Fruit fly (Drosophila melanogaster) whole organism, embryonic: Measurements from ENCODE around the gene CG42390.

Source experiments
- Bgb ChIP-seq: fragments of 200-800 bp; sonication (Bioruptor generic); IDR thresholded peaks from 2 replicates; pipeline ENCODE4 v1.3.6; 2022; ENCODE audit warnings: missing biosample characterization, missing genetic modification characterization; ENCODE audit not compliant: partially characterized antibody
- BtbVII ChIP-seq: fragments of 200-800 bp; sonication (Bioruptor generic); optimal IDR thresholded peaks from 3 replicates; lab custom pipeline; 2017; ENCODE audit warnings: missing biosample characterization, mild to moderate bottlenecking, missing genetic modification characterization
- CG1024 ChIP-seq: fragments of 200-800 bp; sonication (Bioruptor generic); IDR thresholded peaks from 2 replicates; pipeline ENCODE4 v1.3.6; 2022; ENCODE audit warnings: missing biosample characterization, missing genetic modification characterization
- CG10274 ChIP-seq: fragments of 200-800 bp; sonication (Bioruptor generic); optimal IDR thresholded peaks from 3 replicates; lab custom pipeline; 2017; ENCODE audit warnings: missing biosample characterization, mild to moderate bottlenecking, missing genetic modification characterization
- CG10565 ChIP-seq: fragments of 200-800 bp; sonication (Bioruptor generic); optimal IDR thresholded peaks from 3 replicates; lab custom pipeline; 2016; ENCODE audit warnings: missing biosample characterization, mild to moderate bottlenecking, missing genetic modification characterization
- CG12391 ChIP-seq: fragments of 200-800 bp; sonication (Bioruptor generic); optimal IDR thresholded peaks from 3 replicates; lab custom pipeline; 2018; ENCODE audit warnings: missing biosample characterization, mild to moderate bottlenecking, missing genetic modification characterization, moderate library complexity
- CG12744 ChIP-seq: fragments of 200-800 bp; sonication (Bioruptor generic); optimal IDR thresholded peaks from 2 replicates; lab custom pipeline; 2016; ENCODE audit warnings: missing biosample characterization, missing genetic modification characterization
- CG13287 ChIP-seq: fragments of 200-800 bp; sonication (Bioruptor generic); IDR thresholded peaks from 2 replicates; pipeline ENCODE4 v1.3.6; 2022; ENCODE audit warnings: missing biosample characterization, missing genetic modification characterization; ENCODE audit not compliant: partially characterized antibody
- CG18599 ChIP-seq: fragments of 200-800 bp; sonication (Bioruptor generic); optimal IDR thresholded peaks from 3 replicates; lab custom pipeline; 2017; ENCODE audit warnings: missing biosample characterization, missing genetic modification characterization, mild to moderate bottlenecking, moderate library complexity, missing genetic modification reagents
- CG2712 ChIP-seq: fragments of 200-800 bp; optimal IDR thresholded peaks from 3 replicates; lab custom pipeline; 2019; ENCODE audit warnings: missing biosample characterization, mild to moderate bottlenecking, missing genetic modification characterization, moderate library complexity
- CG4730 ChIP-seq: fragments of 200-800 bp; sonication (Bioruptor generic); IDR thresholded peaks from 2 replicates; pipeline ENCODE4 v1.3.6; 2022; ENCODE audit warnings: missing biosample characterization, missing genetic modification characterization
- CG4854 ChIP-seq: fragments of 200-800 bp; sonication (Bioruptor generic); optimal IDR thresholded peaks from 2 replicates; lab custom pipeline; 2016; ENCODE audit warnings: missing biosample characterization, missing genetic modification characterization, inconsistent platforms
- CG5953 ChIP-seq: fragments of 200-800 bp; sonication (Bioruptor generic); IDR thresholded peaks from 2 replicates; pipeline ENCODE4 v1.3.6; 2022; ENCODE audit warnings: missing biosample characterization, missing genetic modification characterization
- CG7987 ChIP-seq: fragments of 200-800 bp; sonication (Bioruptor generic); optimal IDR thresholded peaks from 2 replicates; lab custom pipeline; 2018; ENCODE audit warnings: missing biosample characterization, mild to moderate bottlenecking, missing genetic modification characterization, moderate library complexity
- CG8089 ChIP-seq: fragments of 200-800 bp; sonication (Bioruptor generic); optimal IDR thresholded peaks from 3 replicates; lab custom pipeline; 2016; ENCODE audit warnings: missing biosample characterization, missing genetic modification characterization
- CG8359 ChIP-seq: fragments of 200-800 bp; sonication (Bioruptor generic); optimal IDR thresholded peaks from 2 replicates; lab custom pipeline; 2017; ENCODE audit warnings: missing biosample characterization, mild to moderate bottlenecking, missing genetic modification characterization, borderline replicate concordance
- CG9797 ChIP-seq: fragments of 200-800 bp; sonication (Bioruptor generic); optimal IDR thresholded peaks from 3 replicates; lab custom pipeline; 2018; ENCODE audit warnings: missing biosample characterization, mild to moderate bottlenecking, missing genetic modification characterization
- CHES-1-like ChIP-seq: fragments of 200-800 bp; sonication (Bioruptor generic); optimal IDR thresholded peaks from 2 replicates; lab custom pipeline; 2016; ENCODE audit warnings: missing biosample characterization, missing genetic modification characterization
- Dip2 ChIP-seq: fragments of 200-800 bp; sonication (Bioruptor generic); IDR thresholded peaks from 2 replicates; pipeline ENCODE4 v1.3.6; 2022; ENCODE audit warnings: missing biosample characterization, missing genetic modification characterization
- Dll ChIP-seq: fragments of 200-800 bp; sonication (Bioruptor generic); IDR thresholded peaks from 4 replicates; pipeline ENCODE4 v1.3.6; 2022; ENCODE audit warnings: missing biosample characterization, missing genetic modification characterization; ENCODE audit not compliant: partially characterized antibody
- Doc3 ChIP-seq: fragments of 200-800 bp; sonication (Bioruptor generic); IDR thresholded peaks from 3 replicates; pipeline ENCODE4 v1.3.6; 2022; ENCODE audit warnings: missing biosample characterization, missing genetic modification characterization; ENCODE audit not compliant: partially characterized antibody
- Elba2 ChIP-seq: fragments of 200-800 bp; sonication (Bioruptor generic); optimal IDR thresholded peaks from 3 replicates; lab custom pipeline; 2016; ENCODE audit warnings: missing biosample characterization, missing genetic modification characterization
- Fer1 ChIP-seq: fragments of 200-800 bp; sonication (Bioruptor generic); optimal IDR thresholded peaks from 2 replicates; lab custom pipeline; 2017; ENCODE audit warnings: missing biosample characterization, mild to moderate bottlenecking, missing genetic modification characterization
- Hr39 ChIP-seq: fragments of >200 bp; optimal IDR thresholded peaks from 2 replicates; lab custom pipeline; 2017
- NfI ChIP-seq: fragments of 200-800 bp; sonication (Bioruptor generic); optimal IDR thresholded peaks from 3 replicates; lab custom pipeline; 2018; ENCODE audit warnings: missing biosample characterization, mild to moderate bottlenecking, missing genetic modification characterization, moderate library complexity
- Poxn ChIP-seq: fragments of 200-800 bp; sonication (Bioruptor generic); IDR thresholded peaks from 2 replicates; pipeline ENCODE4 v1.3.6; 2022; ENCODE audit warnings: missing biosample characterization, missing genetic modification characterization
- Rfx ChIP-seq: fragments of 200-800 bp; sonication (Bioruptor generic); IDR thresholded peaks from 2 replicates; pipeline ENCODE4 v1.3.6; 2022; ENCODE audit warnings: missing biosample characterization, missing genetic modification characterization
- Side ChIP-seq: fragments of 200-800 bp; sonication (Bioruptor generic); optimal IDR thresholded peaks from 2 replicates; lab custom pipeline; 2016; ENCODE audit warnings: missing biosample characterization, missing genetic modification characterization
- Sry-β ChIP-seq: fragments of 200-800 bp; sonication (Bioruptor generic); optimal IDR thresholded peaks from 2 replicates; lab custom pipeline; 2018; ENCODE audit warnings: missing biosample characterization, mild to moderate bottlenecking, missing genetic modification characterization, moderate library complexity
- abd-A ChIP-seq: fragments of 200-800 bp; sonication (Bioruptor generic); optimal IDR thresholded peaks from 3 replicates; lab custom pipeline; 2019; ENCODE audit warnings: missing biosample characterization, mild to moderate bottlenecking, missing genetic modification characterization, moderate library complexity
- cas ChIP-seq: fragments of 200-800 bp; sonication (Bioruptor generic); IDR thresholded peaks from 2 replicates; pipeline ENCODE4 v1.3.6; 2022; ENCODE audit warnings: missing biosample characterization, missing genetic modification characterization
- chif ChIP-seq, 2 experiments: fragments of 200-800 bp; sonication (Bioruptor generic); optimal IDR thresholded peaks; 3 replicates each; lab custom pipeline; 2016; ENCODE audit warnings: missing biosample characterization in 2 of 2, missing genetic modification characterization in 2 of 2
- chinmo ChIP-seq: fragments of 200-800 bp; sonication (Bioruptor generic); IDR thresholded peaks from 4 replicates; pipeline ENCODE4 v1.3.6; 2022; ENCODE audit warnings: missing biosample characterization, missing genetic modification characterization; ENCODE audit not compliant: partially characterized antibody
- dan ChIP-seq: fragments of 200-800 bp; sonication (Bioruptor generic); IDR thresholded peaks from 2 replicates; pipeline ENCODE4 v1.3.6; 2022; ENCODE audit warnings: missing biosample characterization, missing genetic modification characterization
- dati ChIP-seq: fragments of 200-800 bp; sonication (Bioruptor generic); IDR thresholded peaks from 2 replicates; pipeline ENCODE4 v1.3.6; 2022; ENCODE audit warnings: missing biosample characterization, missing genetic modification characterization
- fd3F ChIP-seq: fragments of 200-800 bp; sonication (Bioruptor generic); optimal IDR thresholded peaks from 2 replicates; lab custom pipeline; 2018; ENCODE audit warnings: missing biosample characterization, mild to moderate bottlenecking, missing genetic modification characterization, moderate library complexity
- fru ChIP-seq: fragments of >200 bp; optimal IDR thresholded peaks from 2 replicates; lab custom pipeline; 2017
- ftz-f1 ChIP-seq: fragments of 200-800 bp; sonication (Bioruptor generic); optimal IDR thresholded peaks from 2 replicates; lab custom pipeline; 2016; ENCODE audit warnings: missing biosample characterization, missing genetic modification characterization
- klu ChIP-seq: fragments of 200-800 bp; sonication (Bioruptor generic); IDR thresholded peaks from 2 replicates; pipeline ENCODE4 v1.3.6; 2022; ENCODE audit warnings: missing biosample characterization, missing genetic modification characterization
- kni ChIP-seq: fragments of 200-800 bp; sonication (Bioruptor generic); optimal IDR thresholded peaks from 3 replicates; lab custom pipeline; 2017; ENCODE audit warnings: mild to moderate bottlenecking, missing biosample characterization, missing genetic modification reagents, missing genetic modification characterization
- lola ChIP-seq, 3 experiments: fragments of >200 bp in 2 of 3; fragments of 200-800 bp in 1 of 3; sonication (Bioruptor generic) in 1 of 3; optimal IDR thresholded peaks; 2 replicates each; lab custom pipeline; 2017 to 2019; ENCODE audit warnings: missing biosample characterization in 3 of 3, missing genetic modification characterization in 3 of 3, mild to moderate bottlenecking in 1 of 3, moderate library complexity in 1 of 3
- nau ChIP-seq: fragments of 200-800 bp; sonication (Bioruptor generic); optimal IDR thresholded peaks from 3 replicates; lab custom pipeline; 2017; ENCODE audit warnings: missing biosample characterization, mild to moderate bottlenecking, missing genetic modification characterization, missing genetic modification reagents
- nerfin-1 ChIP-seq: fragments of 200-800 bp; sonication (Bioruptor generic); optimal IDR thresholded peaks from 3 replicates; lab custom pipeline; 2019; ENCODE audit warnings: missing biosample characterization, mild to moderate bottlenecking, missing genetic modification characterization, moderate library complexity
- org-1 ChIP-seq: fragments of 200-800 bp; sonication (Bioruptor generic); optimal IDR thresholded peaks from 2 replicates; lab custom pipeline; 2017; ENCODE audit warnings: missing biosample characterization, missing genetic modification characterization
- otp ChIP-seq: fragments of 200-800 bp; sonication (Bioruptor generic); IDR thresholded peaks from 3 replicates; pipeline ENCODE4, ENCODE4 v1.3.6; 2022; ENCODE audit warnings: missing biosample characterization, missing genetic modification characterization
- ranshi ChIP-seq: fragments of 200-800 bp; sonication (Bioruptor generic); IDR thresholded peaks from 2 replicates; pipeline ENCODE4 v1.3.6; 2022; ENCODE audit warnings: missing biosample characterization, missing genetic modification characterization
- rib ChIP-seq: fragments of 200-800 bp; sonication (Bioruptor generic); IDR thresholded peaks from 2 replicates; pipeline ENCODE4 v1.3.6; 2022; ENCODE audit warnings: missing biosample characterization, missing genetic modification characterization
- scrt ChIP-seq: fragments of 200-800 bp; sonication (Bioruptor generic); optimal IDR thresholded peaks from 2 replicates; lab custom pipeline; 2018; ENCODE audit warnings: missing biosample characterization, mild to moderate bottlenecking, missing genetic modification characterization, moderate library complexity
- so ChIP-seq: fragments of 200-800 bp; sonication (Bioruptor generic); IDR thresholded peaks from 3 replicates; pipeline ENCODE4 v1.3.6; 2022; ENCODE audit warnings: missing biosample characterization, missing genetic modification characterization
- tgo ChIP-seq: fragments of 200-800 bp; sonication (Bioruptor generic); IDR thresholded peaks from 3 replicates; pipeline ENCODE4 v1.3.6; 2022; ENCODE audit warnings: missing biosample characterization, missing genetic modification characterization
- tna ChIP-seq: fragments of 200-800 bp; sonication (Bioruptor generic); IDR thresholded peaks from 2 replicates; pipeline ENCODE4 v1.3.6; 2022; ENCODE audit warnings: missing biosample characterization, missing genetic modification characterization; ENCODE audit not compliant: partially characterized antibody

CG42390 gene

DNA sequence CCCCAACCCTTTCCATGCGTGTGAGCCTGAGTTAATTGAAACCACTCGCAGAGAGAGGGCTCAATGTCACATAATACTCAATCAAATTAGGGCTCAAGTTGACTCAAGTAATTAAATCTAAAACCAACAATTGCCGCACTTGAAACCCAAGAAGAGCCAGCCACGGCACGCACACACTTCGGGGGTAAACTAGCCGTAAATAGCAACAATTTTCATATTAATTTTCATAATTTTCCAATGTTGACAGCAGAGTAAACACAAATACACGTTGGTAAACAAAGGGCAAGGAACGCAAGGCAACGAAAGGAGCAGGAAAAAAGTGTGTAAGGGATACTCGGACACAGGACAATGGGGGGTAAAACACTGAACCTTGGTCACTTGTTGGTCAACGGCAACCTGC is 27.6 kb downstream of the CG42390 start (continued):
- TF ChIP-seq CG10565 (GFP tag; lab: Kevin White, UChicago) (no peak), CG9797 (GFP tag; lab: Kevin White, UChicago) (no peak), Sry-β (no peak), tgo (GFP tag; lab: Robert Waterston, UW) (no peak), rib (GFP tag; lab: Robert Waterston, UW) (no peak), BtbVII (GFP tag; lab: Kevin White, UChicago) (peak; percentile 17), chinmo (no peak), CHES-1-like (GFP tag; lab: Kevin White, UChicago) (no peak), org-1 (GFP tag; lab: Kevin White, UChicago) (peak; percentile 42), CG8359 (GFP tag; lab: Kevin White, UChicago) (peak; percentile 29), Fer1 (GFP tag; lab: Kevin White, UChicago) (peak; percentile 76), fru (lab: Kevin White, UChicago) (no peak), Hr39 (lab: Kevin White, UChicago) (no peak), chif (GFP tag; optimal IDR thresholded peaks at IDR 0.05; lab: Kevin White, UChicago) (peak in 1 of 2 experiments; percentile 25), Elba2 (no peak), Poxn (no peak), Side (GFP tag; lab: Kevin White, UChicago) (peak; percentile 21), CG8089 (GFP tag; lab: Kevin White, UChicago) (peak; percentile 33), ranshi (GFP tag; lab: Robert Waterston, UW) (no peak), fd3F (GFP tag; lab: Kevin White, UChicago) (no peak), dan (no peak), NfI (GFP tag; lab: Kevin White, UChicago) (no peak), CG7987 (GFP tag; lab: Kevin White, UChicago) (peak; percentile 66), Dll (no peak), CG10274 (GFP tag; lab: Kevin White, UChicago) (peak; percentile 51), tna (GFP tag; lab: Robert Waterston, UW) (no peak), otp (GFP tag; lab: Robert Waterston, UW) (peak; percentile 53; the same call in 1 of the 3 replicates), Bgb (no peak), cas (no peak), nau (GFP tag; lab: Kevin White, UChicago) (no peak), CG1024 (GFP tag; lab: Robert Waterston, UW) (0 out of 2 replicates have a peak, but pooled peaks have one; percentile 21), Rfx (no peak), CG12744 (GFP tag; lab: Kevin White, UChicago) (peak; percentile 7), ftz-f1 (GFP tag; lab: Kevin White, UChicago) (no peak), CG5953 (GFP tag; lab: Robert Waterston, UW) (no peak), scrt (GFP tag; lab: Kevin White, UChicago) (peak; percentile 48), klu (no peak), CG12391 (tag; lab: Kevin White, UChicago) (no peak), so (no peak; the same call in 2 of the 3 replicates), CG4730 (GFP tag; lab: Robert Waterston, UW) (no peak), CG2712 (tag; lab: Kevin White, UChicago) (peak; percentile 34), kni (GFP tag; lab: Kevin White, UChicago) (peak; percentile 55), abd-A (tag; lab: Kevin White, UChicago) (no peak), nerfin-1 (tag; lab: Kevin White, UChicago) (peak; percentile 41), CG18599 (GFP tag; lab: Kevin White, UChicago) (peak; percentile 63), lola (GFP tag; optimal IDR thresholded peaks at IDR 0.05; lab: Kevin White, UChicago) (peak in 1 of 3 experiments; percentile 49), Dip2 (GFP tag; lab: Robert Waterston, UW) (no peak), Doc3 (GFP tag; lab: Robert Waterston, UW) (no peak), CG13287 (no peak), dati (no peak), CG4854 (GFP tag; lab: Kevin White, UChicago) (no peak)
